Fruit fly (Drosophila melanogaster) whole organism, embryonic: Measurements from ENCODE around the gene Ubc4.

Experiments used
- CG13624 ChIP-seq: fragments of 200-800 bp; sonication (Bioruptor generic); optimal IDR thresholded peaks from 2 replicates; lab custom pipeline; 2016; ENCODE audit warnings: missing biosample characterization, missing genetic modification characterization
- CG7372 ChIP-seq: fragments of 200-800 bp; sonication (Bioruptor generic); IDR thresholded peaks from 2 replicates; pipeline ENCODE4 v1.3.6; 2022; ENCODE audit warnings: missing biosample characterization, missing genetic modification characterization
- Hr3 ChIP-seq: fragments of 200-800 bp; sonication (Bioruptor generic); optimal IDR thresholded peaks from 3 replicates; lab custom pipeline; 2016; ENCODE audit warnings: missing biosample characterization, missing genetic modification characterization
- bigmax ChIP-seq: fragments of 200-800 bp; sonication (Bioruptor generic); optimal IDR thresholded peaks from 2 replicates; lab custom pipeline; 2018; ENCODE audit warnings: missing biosample characterization, mild to moderate bottlenecking, missing genetic modification characterization

dm6 chr3L:9711203-9711602 lies 13.1 kb downstream of the Ubc4 start:
- no peak for TF ChIP-seq bigmax (GFP tag; lab: Kevin White, UChicago)
- TF ChIP-seq Hr3 (GFP tag; lab: Kevin White, UChicago): no peak
- TF ChIP-seq CG13624 (GFP tag; lab: Kevin White, UChicago): no peak
- no peak for TF ChIP-seq CG7372 (GFP tag; lab: Robert Waterston, UW)
